Worm (Caenorhabditis elegans): ENCODE measurements around the gene dct-15.
"Not testable (repeated sequence)": the region's sequence is repeated elsewhere in the genome, so short reads cannot be mapped to it uniquely, and the experiment has no call there.

DNA sequence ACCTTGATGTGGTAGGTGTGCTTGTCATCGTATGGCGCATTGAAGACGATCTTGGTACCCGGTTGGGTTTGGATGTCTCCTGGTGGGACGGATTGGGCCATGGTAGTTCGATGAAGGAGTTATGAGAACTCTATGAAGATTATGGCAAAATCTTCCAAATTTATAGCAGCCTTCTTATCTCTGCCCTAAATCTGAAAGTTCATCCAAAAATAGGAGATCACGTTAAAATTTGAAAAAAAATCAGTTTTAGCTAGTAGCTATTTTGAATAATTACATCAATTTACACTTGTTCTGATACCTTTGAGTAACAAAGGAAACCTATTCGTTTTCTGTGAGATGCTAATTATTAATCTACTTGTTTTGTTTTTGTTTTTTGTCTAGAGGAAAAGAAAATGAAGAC is 43.5 kb downstream of the dct-15 start, which contains the start of gene msp-79:
- TF ChIP-seq pha-4, unc-39, nhr-28, snpc-4 (tag; optimal IDR thresholded peaks at IDR 0.05): not testable (repeated sequence)
